Worm (Caenorhabditis elegans): Measurements from ENCODE around the gene str-40.

DNA sequence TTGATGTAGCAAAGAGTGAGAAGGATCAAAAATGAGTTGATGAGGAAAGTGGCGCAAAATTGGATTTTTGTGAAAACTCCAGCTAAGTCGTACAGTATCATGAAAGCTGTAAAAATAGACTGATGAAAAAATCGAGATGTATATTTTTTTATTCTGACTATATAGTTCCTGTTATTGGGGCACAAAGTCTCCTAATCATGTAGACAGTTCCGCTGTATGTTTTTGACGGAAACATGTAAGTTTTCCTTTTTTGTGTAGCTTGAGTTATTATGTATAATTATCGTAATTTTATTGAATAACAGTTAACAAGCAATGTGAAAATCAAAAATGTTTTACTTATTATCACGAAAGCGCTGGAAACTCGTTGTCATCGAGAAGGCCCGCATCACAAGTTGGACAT, 38.4 kb upstream of the str-40 start, which contains the start of gene str-68:
- TF ChIP-seq lin-11 (tag; optimal IDR thresholded peaks at IDR 0.05) (no peak), ceh-2 (tag; optimal IDR thresholded peaks at IDR 0.05) (no peak), ama-1 (optimal IDR thresholded peaks at IDR 0.05) (no peak), ref-2 (tag; optimal IDR thresholded peaks at IDR 0.05) (no peak), fkh-6 (tag; optimal IDR thresholded peaks at IDR 0.05) (no peak), rnt-1 (tag; optimal IDR thresholded peaks at IDR 0.05) (no peak)
